Fruit fly (Drosophila melanogaster): ENCODE measurements around the gene toy.

- TF ChIP-seq insv (optimal IDR thresholded peaks at IDR 0.05) (no peak), psq (optimal IDR thresholded peaks at IDR 0.05) (no peak), Sin3A (optimal IDR thresholded peaks at IDR 0.05) (no peak), h (optimal IDR thresholded peaks at IDR 0.05) (no peak), ttk (optimal IDR thresholded peaks at IDR 0.05) (no peak)
Observed at dm6 chr4:959110-959920, 30.2 kb upstream of the toy start.
